Worm (Caenorhabditis elegans): ENCODE results near the gene papl-1.

The papl-1 gene

ce11 chrV:12787026-12787425 is 27.5 kb upstream of the papl-1 start, which contains the start of gene fkb-4:
Gene fkb-4 (minus strand): TSS chrV:12787126.
- no peak for TF ChIP-seq arid-1 (GFP tag; conservative IDR thresholded peaks at IDR 0.05)
- no peak for TF ChIP-seq ceh-20 (GFP tag; IDR thresholded peaks at IDR 0.05)
- no peak for TF ChIP-seq ama-1 (optimal IDR thresholded peaks at IDR 0.05)
- no peak for TF ChIP-seq sdz-12 (GFP tag; optimal IDR thresholded peaks at IDR 0.05)
- TF ChIP-seq T20F7.1 (GFP tag; optimal IDR thresholded peaks at IDR 0.05): no peak
- no peak for TF ChIP-seq D1046.2 (GFP tag; IDR thresholded peaks at IDR 0.05)
- TF ChIP-seq F49E8.2 (tag; optimal IDR thresholded peaks at IDR 0.05; ENCODE audit: borderline replicate concordance): no peak
- no peak for TF ChIP-seq mxl-3 (GFP tag; optimal IDR thresholded peaks at IDR 0.05)
- no peak for TF ChIP-seq Y48G9A.11 (GFP tag; IDR thresholded peaks at IDR 0.05)
- TF ChIP-seq unc-39 (tag; optimal IDR thresholded peaks at IDR 0.05): no peak
- no peak for TF ChIP-seq aly-2 (tag; optimal IDR thresholded peaks at IDR 0.05)
- TF ChIP-seq zfp-2 (tag; optimal IDR thresholded peaks at IDR 0.05): no peak

ce11 chrV:12786340-12786739 is 26.8 kb upstream of the papl-1 start:
- TF ChIP-seq attf-4 (tag; optimal IDR thresholded peaks at IDR 0.05): no peak
- no peak for TF ChIP-seq spr-3 (GFP tag; optimal IDR thresholded peaks at IDR 0.05)
- TF ChIP-seq nhr-111 (GFP tag; optimal IDR thresholded peaks at IDR 0.05): no peak
- no peak for TF ChIP-seq zip-11 (GFP tag; IDR thresholded peaks at IDR 0.05)
- TF ChIP-seq nhr-102 (tag; optimal IDR thresholded peaks at IDR 0.05): no peak
- no peak for TF ChIP-seq ceh-28 (tag; optimal IDR thresholded peaks at IDR 0.05)
- no peak for TF ChIP-seq ama-1 (optimal IDR thresholded peaks at IDR 0.05)
- no peak for TF ChIP-seq mxl-3 (GFP tag; optimal IDR thresholded peaks at IDR 0.05)
- no peak for TF ChIP-seq mes-2 (tag; optimal IDR thresholded peaks at IDR 0.05; ENCODE audit: poor library complexity, severe bottlenecking)
- no peak for TF ChIP-seq ceh-62 (tag; optimal IDR thresholded peaks at IDR 0.05)
- TF ChIP-seq pha-4 (GFP tag; IDR thresholded peaks at IDR 0.05): no peak
- TF ChIP-seq pha-4 (tag; optimal IDR thresholded peaks at IDR 0.05): no peak
- no peak for TF ChIP-seq daf-8 (GFP tag; IDR thresholded peaks at IDR 0.05)
- no peak for TF ChIP-seq T20F7.1 (GFP tag; optimal IDR thresholded peaks at IDR 0.05)
- no peak for TF ChIP-seq mxl-2 (GFP tag; conservative IDR thresholded peaks at IDR 0.05)
- TF ChIP-seq F49E8.2 (tag; optimal IDR thresholded peaks at IDR 0.05; ENCODE audit: borderline replicate concordance): no peak
- no peak for TF ChIP-seq T26A8.4 (GFP tag; IDR thresholded peaks at IDR 0.05)
- no peak for TF ChIP-seq ceh-32 (tag; optimal IDR thresholded peaks at IDR 0.05; ENCODE audit: poor library complexity)
- TF ChIP-seq hmg-1.1 (GFP tag; IDR thresholded peaks at IDR 0.05): no peak
- TF ChIP-seq rbr-2 (tag; optimal IDR thresholded peaks at IDR 0.05): no peak

DNA sequence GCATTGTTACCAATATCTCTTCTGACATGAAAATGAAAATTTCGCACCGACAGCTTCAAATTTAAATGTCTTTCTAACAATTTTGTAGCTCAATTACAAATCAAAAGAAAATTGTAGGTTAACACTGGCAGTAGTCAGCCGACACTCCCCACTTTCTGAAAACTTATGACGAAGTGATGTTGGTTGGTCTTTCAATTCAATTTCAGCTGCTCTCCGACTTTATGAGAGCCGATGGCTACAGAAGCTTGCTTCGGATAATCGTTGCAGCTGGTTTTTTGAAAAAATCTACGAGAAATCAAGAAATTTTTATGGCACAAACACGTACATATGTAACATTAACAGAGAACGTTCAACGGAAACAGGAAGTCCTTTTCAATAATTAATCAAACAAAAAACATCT is 25.3 kb upstream of the papl-1 start, which contains the start of gene sre-20:
Gene sre-20 (minus strand): TSS at position 101 of the 400 bp plus-strand sequence.
- no peak for TF ChIP-seq ztf-11 (tag; optimal IDR thresholded peaks at IDR 0.05)
- no peak for TF ChIP-seq daf-19 (GFP tag; conservative IDR thresholded peaks at IDR 0.05)
- no peak for TF ChIP-seq zfp-3 (GFP tag; conservative IDR thresholded peaks at IDR 0.05)
- TF ChIP-seq mep-1 (tag; optimal IDR thresholded peaks at IDR 0.05): no peak
- no peak for TF ChIP-seq madf-5 (GFP tag; IDR thresholded peaks at IDR 0.05)
- no peak for TF ChIP-seq duxl-1 (tag; optimal IDR thresholded peaks at IDR 0.05; ENCODE audit: poor library complexity)
- no peak for TF ChIP-seq nhr-11 (tag; optimal IDR thresholded peaks at IDR 0.05)
- no peak for TF ChIP-seq zip-11 (GFP tag; IDR thresholded peaks at IDR 0.05)
- TF ChIP-seq F10B5.3 (tag; optimal IDR thresholded peaks at IDR 0.05): no peak

- TF ChIP-seq F37D6.2 (tag; optimal IDR thresholded peaks at IDR 0.05) (peak; percentile 6), snpc-4 (tag; optimal IDR thresholded peaks at IDR 0.05) (no peak), set-16 (GFP tag; IDR thresholded peaks at IDR 0.05) (no peak), zip-11 (GFP tag; IDR thresholded peaks at IDR 0.05) (peak; percentile 75), mxl-2 (GFP tag; conservative IDR thresholded peaks at IDR 0.05) (no peak; the same call in 1 of the 2 replicates), egl-43 (GFP tag; IDR thresholded peaks at IDR 0.05) (no peak; the same call in 1 of the 2 replicates), nhr-42 (GFP tag; IDR thresholded peaks at IDR 0.05) (no peak), ceh-32 (tag; optimal IDR thresholded peaks at IDR 0.05; ENCODE audit: poor library complexity) (no peak), ceh-44 (GFP tag; IDR thresholded peaks at IDR 0.05) (peak; percentile 65; the same call in 1 of the 2 replicates), T26A8.4 (GFP tag; IDR thresholded peaks at IDR 0.05) (no peak), mdt-29 (GFP tag; IDR thresholded peaks at IDR 0.05) (0 out of 2 replicates have a peak, but pooled peaks have one; percentile 47), unc-39 (tag; optimal IDR thresholded peaks at IDR 0.05) (no peak), daf-12 (tag; optimal IDR thresholded peaks at IDR 0.05) (no peak), skn-1 (tag; optimal IDR thresholded peaks at IDR 0.05) (no peak), ztf-7 (tag; optimal IDR thresholded peaks at IDR 0.05) (no peak), F26F4.8 (GFP tag; conservative IDR thresholded peaks at IDR 0.05) (peak; percentile 75; the same call in 1 of the 2 replicates), nhr-76 (tag; optimal IDR thresholded peaks at IDR 0.05) (no peak)
Measured at ce11 chrV:12780248-12780647, 20.7 kb upstream of the papl-1 start.
